Worm (Caenorhabditis elegans) whole organism, mixed stage, embryonic: ENCODE data around the gene C49A9.5.

Source experiments
- drap-1 ChIP-seq: fragments of 200-800 bp; sonication (Bioruptor generic); optimal IDR thresholded peaks from 3 replicates; lab custom pipeline; 2018; ENCODE audit warnings: mild to moderate bottlenecking, missing genetic modification characterization, missing compliant biosample characterization
- elt-1 ChIP-seq: sonication (generic microtip); optimal IDR thresholded peaks from 2 replicates; lab custom pipeline; 2017; ENCODE audit warnings: missing genetic modification characterization, mild to moderate bottlenecking, missing compliant biosample characterization, antibody characterized with exemption, moderate library complexity, borderline replicate concordance; ENCODE audit not compliant: insufficient read depth
- elt-3 ChIP-seq: fragments of 150-350 bp; optimal IDR thresholded peaks from 2 replicates; lab custom pipeline; 2014; ENCODE audit warnings: missing biosample characterization, missing genetic modification characterization
- lsy-2 ChIP-seq: fragments of 150-350 bp; optimal IDR thresholded peaks from 2 replicates; lab custom pipeline; 2014; ENCODE audit warnings: missing biosample characterization, missing genetic modification characterization
- mab-5 ChIP-seq: fragments of 150-350 bp; optimal IDR thresholded peaks from 2 replicates; lab custom pipeline; 2014; ENCODE audit warnings: missing biosample characterization, missing genetic modification characterization
- mep-1 ChIP-seq: fragments of 150-350 bp; optimal IDR thresholded peaks from 2 replicates; lab custom pipeline; 2017; ENCODE audit warnings: missing biosample characterization, missing genetic modification reagents, missing genetic modification characterization, inconsistent platforms
- pha-4 ChIP-seq: fragments of 150-350 bp; optimal IDR thresholded peaks from 2 replicates; lab custom pipeline; 2018; ENCODE audit warnings: missing biosample characterization, missing genetic modification reagents, missing genetic modification characterization
- sem-2 ChIP-seq: fragments of 200-800 bp; sonication (Bioruptor generic); optimal IDR thresholded peaks from 2 replicates; lab custom pipeline; 2018; ENCODE audit warnings: mild to moderate bottlenecking, missing genetic modification characterization, missing compliant biosample characterization
- sptf-1 ChIP-seq: sonication (generic microtip); optimal IDR thresholded peaks from 2 replicates; lab custom pipeline; 2017; ENCODE audit warnings: mild to moderate bottlenecking, missing genetic modification characterization, moderate library complexity, missing compliant biosample characterization
- unc-120 ChIP-seq: sonication (generic microtip); optimal IDR thresholded peaks from 2 replicates; lab custom pipeline; 2017; ENCODE audit warnings: missing genetic modification characterization, missing compliant biosample characterization; ENCODE audit not compliant: poor library complexity, severe bottlenecking
- unc-39 ChIP-seq: fragments of 150-350 bp; optimal IDR thresholded peaks from 2 replicates; lab custom pipeline; 2014; ENCODE audit warnings: missing biosample characterization, missing genetic modification characterization
- unc-62 ChIP-seq: fragments of 150-350 bp; optimal IDR thresholded peaks from 2 replicates; lab custom pipeline; 2014; ENCODE audit warnings: missing biosample characterization, missing genetic modification reagents, missing genetic modification characterization
- ztf-11 ChIP-seq: fragments of 150-350 bp; optimal IDR thresholded peaks from 2 replicates; lab custom pipeline; 2014; ENCODE audit warnings: missing biosample characterization, missing genetic modification characterization

- no peak for TF ChIP-seq sptf-1 (tag; lab: Kevin White, UChicago)
- TF ChIP-seq unc-62 (GFP tag; lab: Kevin White, UChicago): no peak
- no peak for TF ChIP-seq unc-120 (tag; lab: Kevin White, UChicago)
- no peak for TF ChIP-seq ztf-11 (tag; lab: Kevin White, UChicago)
- TF ChIP-seq mab-5 (tag; lab: Kevin White, UChicago): no peak
- TF ChIP-seq unc-39 (tag; lab: Kevin White, UChicago): no peak
- TF ChIP-seq pha-4 (tag; lab: Kevin White, UChicago): no peak
- no peak for TF ChIP-seq elt-3 (tag; lab: Kevin White, UChicago)
- TF ChIP-seq lsy-2 (tag; lab: Kevin White, UChicago): no peak
- no peak for TF ChIP-seq mep-1 (tag; lab: Kevin White, UChicago)
- no peak for TF ChIP-seq drap-1 (GFP tag; lab: Kevin White, UChicago)
- TF ChIP-seq sem-2: no peak
- no peak for TF ChIP-seq elt-1 (tag; lab: Kevin White, UChicago)
Observed at ce11 chrIV:6165787-6166186, 47.7 kb upstream of the C49A9.5 start.
